Worm (Caenorhabditis elegans): ENCODE results near the gene dkc-1.

Gene dkc-1

DNA sequence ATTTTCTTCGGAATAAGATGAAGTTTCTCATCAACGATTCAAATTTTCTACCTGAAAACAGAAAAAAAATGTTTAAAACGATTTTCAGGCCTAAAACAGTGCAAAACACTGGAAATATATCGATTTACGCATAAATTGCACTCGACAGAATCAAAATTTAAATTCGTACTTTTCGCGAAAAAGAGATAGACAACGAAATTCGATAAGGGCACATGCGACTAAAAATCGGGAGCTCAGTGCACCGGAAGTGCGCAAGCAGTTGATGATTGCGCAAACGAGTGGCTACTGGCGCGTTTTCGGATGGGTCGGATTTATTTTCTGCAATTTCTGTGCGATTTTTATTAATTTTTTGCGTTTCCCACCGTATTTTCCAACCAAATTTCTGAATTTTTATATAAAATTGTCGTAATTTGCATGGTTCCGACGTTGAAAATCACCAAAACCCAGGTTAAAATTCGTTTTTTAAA lies 41.2 kb upstream of the dkc-1 start, which contains the start of the genes Y39A1A.21 and Y39A1A.22 (continued):
- TF ChIP-seq ceh-14 (tag; optimal IDR thresholded peaks at IDR 0.05) (no peak), hlh-15 (tag; optimal IDR thresholded peaks at IDR 0.05) (peak; percentile 12), lin-11 (tag; optimal IDR thresholded peaks at IDR 0.05) (no peak), unc-42 (tag; optimal IDR thresholded peaks at IDR 0.05) (peak; percentile 79), ceh-30 (tag; optimal IDR thresholded peaks at IDR 0.05) (no peak), ama-1 (optimal IDR thresholded peaks at IDR 0.05) (no peak), ceh-34 (tag; optimal IDR thresholded peaks at IDR 0.05) (peak; percentile 48), C38D4.7 (GFP tag; optimal IDR thresholded peaks at IDR 0.05) (no peak), ztf-16 (tag; optimal IDR thresholded peaks at IDR 0.05) (peak; percentile 41), dmd-4 (tag; optimal IDR thresholded peaks at IDR 0.05; ENCODE audit: borderline replicate concordance) (no peak), pat-9 (tag; optimal IDR thresholded peaks at IDR 0.05) (no peak), K02D7.2 (tag; optimal IDR thresholded peaks at IDR 0.05) (peak; percentile 18), elt-4 (tag; optimal IDR thresholded peaks at IDR 0.05) (no peak), T23F11.4 (GFP tag; optimal IDR thresholded peaks at IDR 0.05) (no peak), tbx-7 (tag; optimal IDR thresholded peaks at IDR 0.05) (no peak), ceh-18 (tag; optimal IDR thresholded peaks at IDR 0.05) (peak; percentile 24), zip-5 (tag; optimal IDR thresholded peaks at IDR 0.05) (peak; percentile 8), nhr-232 (tag; optimal IDR thresholded peaks at IDR 0.05) (no peak), sdc-2 (tag; optimal IDR thresholded peaks at IDR 0.05) (no peak), odd-2 (tag; optimal IDR thresholded peaks at IDR 0.05) (no peak), ceh-24 (tag; optimal IDR thresholded peaks at IDR 0.05) (no peak), pqm-1 (tag; optimal IDR thresholded peaks at IDR 0.05) (no peak), sox-4 (tag; optimal IDR thresholded peaks at IDR 0.05) (no peak), ref-2 (tag; optimal IDR thresholded peaks at IDR 0.05) (peak; percentile 19), che-1 (tag; optimal IDR thresholded peaks at IDR 0.05) (peak; percentile 30), ahr-1 (tag; optimal IDR thresholded peaks at IDR 0.05) (no peak), ceh-6 (GFP tag; optimal IDR thresholded peaks at IDR 0.05) (peak; percentile 9), dve-1 (tag; optimal IDR thresholded peaks at IDR 0.05) (peak; percentile 38), ceh-48 (tag; optimal IDR thresholded peaks at IDR 0.05) (peak; percentile 56), C08G9.2 (tag; optimal IDR thresholded peaks at IDR 0.05) (peak; percentile 45), ttx-3 (tag; optimal IDR thresholded peaks at IDR 0.05) (peak; percentile 5), hlh-8 (tag; optimal IDR thresholded peaks at IDR 0.05) (no peak), nfya-1 (tag; optimal IDR thresholded peaks at IDR 0.05) (peak; percentile 80), madf-2 (tag; optimal IDR thresholded peaks at IDR 0.05) (no peak)

- no peak for TF ChIP-seq unc-42 (tag; optimal IDR thresholded peaks at IDR 0.05)
- TF ChIP-seq mec-3 (tag; optimal IDR thresholded peaks at IDR 0.05; ENCODE audit: borderline replicate concordance), result no peak
- no peak for TF ChIP-seq ceh-24 (tag; optimal IDR thresholded peaks at IDR 0.05)
- TF ChIP-seq unc-55 (GFP tag; optimal IDR thresholded peaks at IDR 0.05), result no peak
- TF ChIP-seq ceh-6 (GFP tag; optimal IDR thresholded peaks at IDR 0.05), result no peak
- no peak for TF ChIP-seq eyg-1 (tag; optimal IDR thresholded peaks at IDR 0.05)
- no peak for TF ChIP-seq sox-2 (GFP tag; IDR thresholded peaks at IDR 0.05)
- TF ChIP-seq ceh-31 (tag; optimal IDR thresholded peaks at IDR 0.05), result no peak
- TF ChIP-seq pqm-1 (tag; optimal IDR thresholded peaks at IDR 0.05), result no peak
- TF ChIP-seq ceh-18 (tag; optimal IDR thresholded peaks at IDR 0.05), result no peak
- no peak for TF ChIP-seq pag-3 (tag; optimal IDR thresholded peaks at IDR 0.05; ENCODE audit: borderline replicate concordance)
- no peak for TF ChIP-seq ceh-30 (tag; optimal IDR thresholded peaks at IDR 0.05)
- TF ChIP-seq ceh-22 (tag; optimal IDR thresholded peaks at IDR 0.05), result no peak
- TF ChIP-seq unc-3 (GFP tag; conservative IDR thresholded peaks at IDR 0.05), result no peak
- no peak for TF ChIP-seq unc-3 (tag; optimal IDR thresholded peaks at IDR 0.05)
- TF ChIP-seq hlh-6 (tag; optimal IDR thresholded peaks at IDR 0.05), result no peak
- TF ChIP-seq madf-2 (tag; optimal IDR thresholded peaks at IDR 0.05), result no peak
- TF ChIP-seq lim-6 (tag; optimal IDR thresholded peaks at IDR 0.05), result no peak
- no peak for TF ChIP-seq ets-4 (tag; optimal IDR thresholded peaks at IDR 0.05)
- no peak for TF ChIP-seq elt-4 (tag; optimal IDR thresholded peaks at IDR 0.05)
Measured at ce11 chrIII:10707461-10707860, 40.8 kb upstream of the dkc-1 start, which contains the start of gene mrpl-12. Gene mrpl-12 (plus strand): TSS chrIII:10707761.

All from whole organism, late embryonic.